Worm (Caenorhabditis elegans) whole organism, L1 larva: ENCODE data around the gene eelo-2.
A peak's percentile ranks its signal among the peaks of the same experiment; 100 is the strongest.

Source experiments
- C04F5.9 ChIP-seq: sonication (generic microtip); optimal IDR thresholded peaks from 2 replicates; lab custom pipeline; 2016; ENCODE audit warnings: missing genetic modification characterization, missing compliant biosample characterization
- C16A3.4 ChIP-seq: fragments of 150-350 bp; optimal IDR thresholded peaks from 2 replicates; lab custom pipeline; 2014; ENCODE audit warnings: missing biosample characterization, missing genetic modification characterization
- C34B4.2 ChIP-seq: sonication (generic microtip); optimal IDR thresholded peaks from 2 replicates; lab custom pipeline; 2017; ENCODE audit warnings: mild to moderate bottlenecking, missing genetic modification characterization, missing compliant biosample characterization
- F16B12.6 ChIP-seq: fragments of 150-350 bp; optimal IDR thresholded peaks from 2 replicates; lab custom pipeline; 2014; ENCODE audit warnings: missing biosample characterization, missing genetic modification characterization
- Y116A8C.19 ChIP-seq: sonication (generic microtip); optimal IDR thresholded peaks from 2 replicates; lab custom pipeline; 2016; ENCODE audit warnings: missing compliant biosample characterization, missing genetic modification characterization, borderline replicate concordance
- alr-1 ChIP-seq: fragments of 200-800 bp; sonication (Bioruptor generic); optimal IDR thresholded peaks from 2 replicates; lab custom pipeline; 2018; ENCODE audit warnings: borderline replicate concordance, mild to moderate bottlenecking, missing genetic modification characterization, missing compliant biosample characterization
- aly-2 ChIP-seq: fragments of 150-350 bp; optimal IDR thresholded peaks from 2 replicates; lab custom pipeline; 2014; ENCODE audit warnings: missing biosample characterization, missing genetic modification characterization
- ama-1 ChIP-seq: fragments of 150-350 bp; optimal IDR thresholded peaks from 2 replicates; lab custom pipeline; 2014
- ceh-63 ChIP-seq: fragments of 200-800 bp; sonication (Bioruptor generic); optimal IDR thresholded peaks from 2 replicates; lab custom pipeline; 2018; ENCODE audit warnings: mild to moderate bottlenecking, missing genetic modification characterization, missing compliant biosample characterization
- ceh-90 ChIP-seq: sonication (generic microtip); optimal IDR thresholded peaks from 2 replicates; lab custom pipeline; 2016; ENCODE audit warnings: missing genetic modification characterization, missing compliant biosample characterization
- dpl-1 ChIP-seq, 3 experiments: fragments of 150-350 bp in 2 of 3; sonication (generic microtip) in 1 of 3; optimal IDR thresholded peaks; 2 replicates each; lab custom pipeline; 2014 to 2017; ENCODE audit warnings: missing biosample characterization in 3 of 3, missing genetic modification characterization in 3 of 3, missing genetic modification reagents in 3 of 3
- efl-1 ChIP-seq, 4 experiments: fragments of 150-350 bp; optimal IDR thresholded peaks in 3 of 4; peaks in 1 of 4; 1 replicate in 1 of 4; 2 replicates in 3 of 4; lab custom pipeline; 2014; ENCODE audit warnings: missing biosample characterization in 2 of 4, missing genetic modification characterization in 2 of 4, missing genetic modification reagents in 2 of 4
- efl-3 ChIP-seq: fragments of 200-800 bp; sonication (Bioruptor generic); optimal IDR thresholded peaks from 2 replicates; lab custom pipeline; 2018; ENCODE audit warnings: mild to moderate bottlenecking, missing genetic modification characterization, missing compliant biosample characterization
- elt-2 ChIP-seq: sonication (generic microtip); optimal IDR thresholded peaks from 2 replicates; lab custom pipeline; 2016; ENCODE audit warnings: missing genetic modification characterization, mild to moderate bottlenecking, inconsistent platforms, missing compliant biosample characterization, missing genetic modification reagents
- fkh-4 ChIP-seq: sonication (generic microtip); optimal IDR thresholded peaks from 2 replicates; lab custom pipeline; 2016; ENCODE audit warnings: missing compliant biosample characterization, missing genetic modification characterization, borderline replicate concordance
- fkh-8 ChIP-seq: sonication (generic microtip); optimal IDR thresholded peaks from 2 replicates; lab custom pipeline; 2016; ENCODE audit warnings: mild to moderate bottlenecking, missing genetic modification characterization, missing compliant biosample characterization
- grh-1 ChIP-seq: fragments of 200-800 bp; sonication (Bioruptor generic); IDR thresholded peaks from 2 replicates; pipeline ENCODE4 v1.3.6; 2022; ENCODE audit warnings: missing genetic modification reagents, missing genetic modification characterization, missing compliant biosample characterization
- hlh-17 ChIP-seq: fragments of 200-800 bp; sonication (Bioruptor generic); optimal IDR thresholded peaks from 2 replicates; lab custom pipeline; 2018; ENCODE audit warnings: missing genetic modification characterization, mild to moderate bottlenecking, missing compliant biosample characterization, moderate library complexity, borderline replicate concordance
- hlh-4 ChIP-seq: sonication (generic microtip); optimal IDR thresholded peaks from 2 replicates; lab custom pipeline; 2016; ENCODE audit warnings: mild to moderate bottlenecking, missing genetic modification characterization, missing compliant biosample characterization
- hpl-2 ChIP-seq: fragments of 150-350 bp; optimal IDR thresholded peaks from 2 replicates; lab custom pipeline; 2014; ENCODE audit warnings: missing biosample characterization, missing genetic modification reagents, missing genetic modification characterization
- irx-1 ChIP-seq: sonication (generic microtip); optimal IDR thresholded peaks from 2 replicates; lab custom pipeline; 2016; ENCODE audit warnings: missing genetic modification characterization, missing compliant biosample characterization
- isw-1 ChIP-seq: fragments of 200-800 bp; sonication (Bioruptor generic); IDR thresholded peaks from 2 replicates; pipeline ENCODE4 v1.3.6; 2022; ENCODE audit warnings: missing genetic modification characterization, missing compliant biosample characterization
- lin-13 ChIP-seq: fragments of 150-350 bp; optimal IDR thresholded peaks from 2 replicates; lab custom pipeline; 2014; ENCODE audit warnings: missing biosample characterization, missing genetic modification reagents, missing genetic modification characterization
- lin-15B ChIP-seq: fragments of 150-350 bp; sonication (generic microtip); optimal IDR thresholded peaks from 3 replicates; lab custom pipeline; 2014; ENCODE audit warnings: missing biosample characterization, missing genetic modification characterization
- lsy-2 ChIP-seq, 2 experiments: fragments of 150-350 bp; optimal IDR thresholded peaks; 2 replicates each; lab custom pipeline; 2014; ENCODE audit warnings: missing biosample characterization in 2 of 2, missing genetic modification characterization in 2 of 2
- mab-9 ChIP-seq: fragments of 200-800 bp; sonication (Bioruptor generic); IDR thresholded peaks from 2 replicates; pipeline ENCODE4 v1.3.6; 2022; ENCODE audit warnings: missing genetic modification reagents, missing genetic modification characterization, missing compliant biosample characterization
- mdl-1 ChIP-seq, 2 experiments: fragments of 150-350 bp; optimal IDR thresholded peaks; 2 replicates each; lab custom pipeline; 2014 to 2017; ENCODE audit warnings: missing biosample characterization in 2 of 2, missing genetic modification characterization in 2 of 2, inconsistent platforms in 1 of 2
- mep-1 ChIP-seq: fragments of 150-350 bp; optimal IDR thresholded peaks from 2 replicates; lab custom pipeline; 2014; ENCODE audit warnings: missing biosample characterization, missing genetic modification characterization
- nhr-12 ChIP-seq: sonication (generic microtip); optimal IDR thresholded peaks from 2 replicates; lab custom pipeline; 2017; ENCODE audit warnings: missing biosample characterization, missing genetic modification characterization
- nhr-19 ChIP-seq: fragments of 200-800 bp; sonication (Bioruptor generic); conservative IDR thresholded peaks from 2 replicates; pipeline ENCODE4 v1.3.6; 2022; ENCODE audit warnings: missing genetic modification characterization, missing compliant biosample characterization
- nhr-237 ChIP-seq: fragments of 150-350 bp; optimal IDR thresholded peaks from 2 replicates; lab custom pipeline; 2014; ENCODE audit warnings: missing biosample characterization, missing genetic modification characterization
- nhr-71 ChIP-seq: sonication (generic microtip); optimal IDR thresholded peaks from 2 replicates; lab custom pipeline; 2016; ENCODE audit warnings: mild to moderate bottlenecking, missing genetic modification characterization, moderate library complexity, missing compliant biosample characterization
- nhr-76 ChIP-seq: sonication (generic microtip); optimal IDR thresholded peaks from 2 replicates; lab custom pipeline; 2017; ENCODE audit warnings: missing biosample characterization, missing genetic modification characterization
- nhr-77 ChIP-seq: fragments of 150-350 bp; optimal IDR thresholded peaks from 2 replicates; lab custom pipeline; 2014; ENCODE audit warnings: missing biosample characterization, missing genetic modification characterization
- nhr-85 ChIP-seq: sonication (generic microtip); peaks from one replicate; lab custom pipeline; 2016; ENCODE audit warnings: missing genetic modification characterization, inconsistent platforms, missing compliant biosample characterization
- rnt-1 ChIP-seq: sonication (generic microtip); optimal IDR thresholded peaks from 2 replicates; lab custom pipeline; 2016; ENCODE audit warnings: mild to moderate bottlenecking, missing genetic modification characterization, moderate library complexity, missing compliant biosample characterization
- skn-1 ChIP-seq: fragments of 150-350 bp; optimal IDR thresholded peaks from 2 replicates; lab custom pipeline; 2014; ENCODE audit warnings: missing biosample characterization, missing genetic modification characterization
- snu-23 ChIP-seq: sonication (generic microtip); optimal IDR thresholded peaks from 2 replicates; lab custom pipeline; 2016; ENCODE audit warnings: missing genetic modification characterization, missing compliant biosample characterization
- swsn-7 ChIP-seq: sonication (generic microtip); optimal IDR thresholded peaks from 2 replicates; lab custom pipeline; 2016; ENCODE audit warnings: missing genetic modification characterization, missing compliant biosample characterization
- tlp-1 ChIP-seq: fragments of 150-350 bp; optimal IDR thresholded peaks from 2 replicates; lab custom pipeline; 2014; ENCODE audit warnings: missing biosample characterization, missing genetic modification characterization
- unc-30 ChIP-seq: sonication (generic microtip); optimal IDR thresholded peaks from 2 replicates; lab custom pipeline; 2017; ENCODE audit warnings: missing biosample characterization, missing genetic modification characterization
- unc-86 ChIP-seq: sonication (generic microtip); optimal IDR thresholded peaks from 2 replicates; lab custom pipeline; 2016; ENCODE audit warnings: missing genetic modification characterization, missing compliant biosample characterization
- zip-4 ChIP-seq: fragments of 200-800 bp; sonication (Bioruptor generic); optimal IDR thresholded peaks from 2 replicates; lab custom pipeline; 2018; ENCODE audit warnings: mild to moderate bottlenecking, missing genetic modification characterization, moderate library complexity, missing compliant biosample characterization
- ztf-4 ChIP-seq: fragments of 150-350 bp; optimal IDR thresholded peaks from 2 replicates; lab custom pipeline; 2014; ENCODE audit warnings: missing biosample characterization, missing genetic modification characterization

The eelo-2 gene

ce11 chrIV:17278861-17279591, 29.1 kb downstream of the eelo-2 start, which contains the start of gene hsp-1:
Gene hsp-1 (plus strand): TSS chrIV:17278959.
- TF ChIP-seq alr-1 (tag; lab: Kevin White, UChicago) = no peak
- peak; percentile 46 for TF ChIP-seq ama-1 (lab: Kevin White, UChicago)
- peak; percentile 50; the same call in 1 of the 2 replicates for TF ChIP-seq mab-9 (GFP tag; lab: Robert Waterston, UW)
- peak; percentile 71 for TF ChIP-seq ceh-63 (GFP tag; lab: Kevin White, UChicago)
- TF ChIP-seq hlh-4 (tag; lab: Kevin White, UChicago) = no peak
- peak; percentile 17 for TF ChIP-seq skn-1 (tag; lab: Kevin White, UChicago)
- TF ChIP-seq C04F5.9 (tag; lab: Kevin White, UChicago) = no peak
- no peak for TF ChIP-seq swsn-7 (tag; lab: Kevin White, UChicago)

- no peak for TF ChIP-seq unc-86 (tag; lab: Kevin White, UChicago)
- peak; percentile 1 for TF ChIP-seq fkh-8
- TF ChIP-seq nhr-85 (tag; lab: Kevin White, UChicago) = peak; percentile 38
- peak; percentile 47 for TF ChIP-seq aly-2 (tag; lab: Kevin White, UChicago)
- TF ChIP-seq tlp-1 (tag; lab: Kevin White, UChicago) = no peak
- peak; percentile 35 for TF ChIP-seq skn-1 (tag; lab: Kevin White, UChicago)
- no peak for TF ChIP-seq efl-1 (optimal IDR thresholded peaks at IDR 0.05; lab: Kevin White, UChicago)
- peak in 1 of 2 experiments; percentile 73 for TF ChIP-seq efl-1 (GFP tag; optimal IDR thresholded peaks at IDR 0.05 in 1 of 2; lab: Kevin White, UChicago)
- TF ChIP-seq ama-1 (lab: Kevin White, UChicago) = peak; percentile 68
- no peak for TF ChIP-seq hpl-2 (GFP tag; lab: Kevin White, UChicago)
- TF ChIP-seq mep-1 (tag; lab: Kevin White, UChicago) = peak; percentile 17
- TF ChIP-seq ztf-4 = no peak
- TF ChIP-seq nhr-71 (tag; lab: Kevin White, UChicago) = no peak
Measured at ce11 chrIV:17279592-17280440, 29.9 kb downstream of the eelo-2 start.

DNA sequence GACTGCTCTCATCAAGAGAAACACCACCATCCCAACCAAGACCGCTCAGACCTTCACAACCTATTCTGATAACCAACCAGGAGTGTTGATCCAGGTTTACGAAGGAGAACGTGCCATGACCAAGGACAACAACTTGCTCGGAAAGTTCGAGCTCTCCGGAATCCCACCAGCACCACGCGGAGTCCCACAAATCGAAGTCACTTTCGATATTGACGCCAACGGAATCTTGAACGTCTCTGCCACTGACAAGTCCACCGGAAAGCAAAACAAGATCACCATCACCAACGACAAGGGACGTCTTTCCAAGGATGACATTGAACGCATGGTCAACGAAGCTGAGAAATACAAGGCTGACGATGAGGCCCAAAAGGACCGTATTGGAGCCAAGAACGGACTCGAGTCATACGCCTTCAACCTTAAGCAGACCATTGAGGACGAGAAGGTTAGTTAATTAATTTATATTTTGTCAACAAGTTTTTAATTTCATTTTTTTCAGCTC, 30.6 kb downstream of the eelo-2 start:
- TF ChIP-seq hlh-17 (GFP tag; lab: Kevin White, UChicago) (no peak), mdl-1 (tag; optimal IDR thresholded peaks at IDR 0.05; lab: Kevin White, UChicago) (no peak), lsy-2 (tag; optimal IDR thresholded peaks at IDR 0.05; lab: Kevin White, UChicago) (peak in 1 of 2 experiments; percentile 11), fkh-4 (tag; lab: Kevin White, UChicago) (no peak), isw-1 (GFP tag; lab: Robert Waterston, UW) (no peak), efl-3 (GFP tag; lab: Kevin White, UChicago) (no peak), grh-1 (GFP tag; lab: Robert Waterston, UW) (no peak), elt-2 (no peak), irx-1 (tag; lab: Kevin White, UChicago) (no peak), ceh-90 (tag; lab: Kevin White, UChicago) (no peak), Y116A8C.19 (tag; lab: Kevin White, UChicago) (no peak), dpl-1 (GFP tag; optimal IDR thresholded peaks at IDR 0.05; lab: Kevin White, UChicago) (no peak), C16A3.4 (tag; lab: Kevin White, UChicago) (no peak), hpl-2 (GFP tag; lab: Kevin White, UChicago) (no peak), nhr-237 (tag; lab: Kevin White, UChicago) (no peak), snu-23 (GFP tag; lab: Kevin White, UChicago) (no peak), nhr-12 (no peak), lin-13 (GFP tag; lab: Kevin White, UChicago) (no peak), zip-4 (GFP tag; lab: Kevin White, UChicago) (no peak), C34B4.2 (tag; lab: Kevin White, UChicago) (no peak), F16B12.6 (no peak), nhr-77 (no peak), nhr-19 (no peak), fkh-8 (peak; percentile 9), rnt-1 (peak; percentile 16), ztf-4 (no peak), lin-15B (tag; lab: Kevin White, UChicago) (no peak), swsn-7 (tag; lab: Kevin White, UChicago) (no peak), efl-1 (optimal IDR thresholded peaks at IDR 0.05; lab: Kevin White, UChicago) (no peak), efl-1 (GFP tag; optimal IDR thresholded peaks at IDR 0.05 in 1 of 2; lab: Kevin White, UChicago) (peak in 1 of 2 experiments; percentile 66), unc-30 (no peak), nhr-76 (no peak)
